Worm (Caenorhabditis elegans): ENCODE results near the gene str-155.
A peak's percentile ranks its signal among the peaks of the same experiment; 100 is the strongest.

str-155 gene

ce11 chrIV:4938664-4939063 lies 22.9 kb downstream of the str-155 start, which contains the start of gene str-168:
TSS of gene str-168 (plus strand) at chrIV:4938964.
- TF ChIP-seq cog-1 (tag; optimal IDR thresholded peaks at IDR 0.05): no peak
- no peak for TF ChIP-seq flt-1 (GFP tag; IDR thresholded peaks at IDR 0.05)
- no peak for TF ChIP-seq ztf-29 (GFP tag; IDR thresholded peaks at IDR 0.05)
- TF ChIP-seq med-1 (GFP tag; optimal IDR thresholded peaks at IDR 0.05; ENCODE audit: insufficient read depth): no peak
- no peak for TF ChIP-seq tab-1 (GFP tag; IDR thresholded peaks at IDR 0.05)
- TF ChIP-seq klf-2 (GFP tag; conservative IDR thresholded peaks at IDR 0.05): no peak
- no peak for TF ChIP-seq ztf-23 (GFP tag; IDR thresholded peaks at IDR 0.05)
- no peak for TF ChIP-seq T22C8.4 (GFP tag; IDR thresholded peaks at IDR 0.05)
- no peak for TF ChIP-seq ref-1 (GFP tag; conservative IDR thresholded peaks at IDR 0.05)

ce11 chrIV:4941681-4942080 lies 25.9 kb downstream of the str-155 start, which contains the start of gene Y9C9A.5:
TSS of gene Y9C9A.5 (plus strand) at chrIV:4941981.
- TF ChIP-seq klf-2 (GFP tag; conservative IDR thresholded peaks at IDR 0.05): no peak
- no peak for TF ChIP-seq flt-1 (GFP tag; IDR thresholded peaks at IDR 0.05)
- no peak for TF ChIP-seq T22C8.4 (GFP tag; IDR thresholded peaks at IDR 0.05)
- no peak for TF ChIP-seq ztf-29 (GFP tag; IDR thresholded peaks at IDR 0.05)
- no peak for TF ChIP-seq ztf-23 (GFP tag; IDR thresholded peaks at IDR 0.05)
- TF ChIP-seq med-1 (GFP tag; optimal IDR thresholded peaks at IDR 0.05; ENCODE audit: insufficient read depth): no peak
- TF ChIP-seq tab-1 (GFP tag; IDR thresholded peaks at IDR 0.05): no peak
- no peak for TF ChIP-seq ref-1 (GFP tag; conservative IDR thresholded peaks at IDR 0.05)
- no peak for TF ChIP-seq cog-1 (tag; optimal IDR thresholded peaks at IDR 0.05)

DNA sequence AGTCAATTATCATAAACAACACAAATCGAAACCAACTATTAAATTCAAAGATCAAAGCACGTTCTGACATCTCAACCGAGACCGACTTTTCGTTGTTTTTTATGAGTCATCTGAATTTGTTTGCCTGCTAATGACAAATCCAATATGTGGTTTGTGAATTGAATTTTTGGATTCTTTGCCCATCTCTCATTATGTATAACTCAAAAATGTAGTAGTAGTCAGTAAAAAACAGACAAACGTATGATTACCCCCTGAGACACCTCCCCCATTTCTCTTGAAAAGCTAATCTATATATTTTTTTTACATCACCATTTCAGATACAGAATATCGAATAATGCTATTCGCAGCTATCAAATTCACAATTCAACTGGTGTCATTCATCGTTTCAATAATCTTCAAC lies 30.0 kb downstream of the str-155 start, which contains the start of gene str-169:
Gene str-169 (plus strand): TSS at position 301 of the 400 bp plus-strand sequence.
- no peak for TF ChIP-seq tab-1 (GFP tag; IDR thresholded peaks at IDR 0.05)
- no peak for TF ChIP-seq flt-1 (GFP tag; IDR thresholded peaks at IDR 0.05)
- TF ChIP-seq T22C8.4 (GFP tag; IDR thresholded peaks at IDR 0.05): no peak
- no peak for TF ChIP-seq med-1 (GFP tag; optimal IDR thresholded peaks at IDR 0.05; ENCODE audit: insufficient read depth)

DNA sequence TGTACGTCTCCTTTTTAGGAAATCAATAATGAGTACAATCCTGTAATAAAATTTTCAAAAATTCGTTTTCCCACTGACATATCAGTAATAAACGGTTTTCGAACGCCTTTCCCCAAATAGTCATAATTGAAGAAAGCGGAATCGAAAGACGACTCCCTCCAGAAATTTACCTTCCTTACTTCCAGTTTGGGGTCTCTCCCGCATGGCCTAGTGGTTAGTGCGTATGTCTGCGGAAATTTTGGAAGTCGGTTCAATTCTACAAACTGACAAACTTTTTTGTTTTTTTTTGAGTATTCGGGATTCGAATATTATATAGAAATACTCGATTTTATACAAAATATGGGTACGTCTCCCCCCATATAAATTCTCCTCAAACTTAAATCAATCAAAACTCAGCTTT lies 33.9 kb downstream of the str-155 start:
- peak; percentile 69 for TF ChIP-seq T22C8.4 (GFP tag; IDR thresholded peaks at IDR 0.05)
- TF ChIP-seq ref-1 (GFP tag; conservative IDR thresholded peaks at IDR 0.05): peak; percentile 45; the same call in 1 of the 2 replicates

ce11 chrIV:4953887-4954286 lies 38.1 kb downstream of the str-155 start, which contains the start of gene str-163:
TSS of gene str-163 (plus strand) at chrIV:4954187.
- TF ChIP-seq tab-1 (GFP tag; IDR thresholded peaks at IDR 0.05) (no peak), flt-1 (GFP tag; IDR thresholded peaks at IDR 0.05) (no peak), ztf-29 (GFP tag; IDR thresholded peaks at IDR 0.05) (no peak), T22C8.4 (GFP tag; IDR thresholded peaks at IDR 0.05) (no peak), ztf-23 (GFP tag; IDR thresholded peaks at IDR 0.05) (no peak), cog-1 (tag; optimal IDR thresholded peaks at IDR 0.05) (no peak), klf-2 (GFP tag; conservative IDR thresholded peaks at IDR 0.05) (no peak), ref-1 (GFP tag; conservative IDR thresholded peaks at IDR 0.05) (no peak), med-1 (GFP tag; optimal IDR thresholded peaks at IDR 0.05; ENCODE audit: insufficient read depth) (no peak)

- TF ChIP-seq cog-1 (tag; optimal IDR thresholded peaks at IDR 0.05) (no peak), ztf-23 (GFP tag; IDR thresholded peaks at IDR 0.05) (no peak), ztf-29 (GFP tag; IDR thresholded peaks at IDR 0.05) (no peak), T22C8.4 (GFP tag; IDR thresholded peaks at IDR 0.05) (no peak), ref-1 (GFP tag; conservative IDR thresholded peaks at IDR 0.05) (no peak), klf-2 (GFP tag; conservative IDR thresholded peaks at IDR 0.05) (no peak), med-1 (GFP tag; optimal IDR thresholded peaks at IDR 0.05; ENCODE audit: insufficient read depth) (no peak), flt-1 (GFP tag; IDR thresholded peaks at IDR 0.05) (no peak), tab-1 (GFP tag; IDR thresholded peaks at IDR 0.05) (no peak)
Observed at ce11 chrIV:4960623-4961022, 44.8 kb downstream of the str-155 start, which contains the start of gene str-164. TSS of gene str-164 (plus strand) at chrIV:4960735.

DNA sequence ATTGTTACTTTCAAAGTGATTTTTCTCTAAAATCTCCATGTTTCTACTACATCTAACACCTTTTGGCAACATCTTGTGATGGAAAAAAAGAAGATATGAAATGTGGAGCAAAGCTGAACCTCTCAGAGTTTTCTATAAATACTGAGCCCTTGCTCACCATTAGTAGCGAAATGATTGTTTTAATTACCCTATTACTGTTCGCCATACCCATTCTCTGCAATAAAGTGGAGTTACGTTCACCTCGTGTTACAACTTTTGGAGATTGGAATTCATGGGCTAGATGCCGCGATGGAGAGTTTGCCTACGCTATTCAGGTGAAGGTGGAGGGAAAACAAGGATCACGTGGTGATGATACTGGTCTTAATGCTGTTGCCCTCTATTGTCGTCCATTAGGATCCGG lies 48.0 kb downstream of the str-155 start, which contains the start of gene txt-3:
Gene txt-3 (plus strand): TSS at position 125 of the 400 bp plus-strand sequence.
- TF ChIP-seq T22C8.4 (GFP tag; IDR thresholded peaks at IDR 0.05): no peak
- no peak for TF ChIP-seq ref-1 (GFP tag; conservative IDR thresholded peaks at IDR 0.05)
- no peak for TF ChIP-seq cog-1 (tag; optimal IDR thresholded peaks at IDR 0.05)
- TF ChIP-seq med-1 (GFP tag; optimal IDR thresholded peaks at IDR 0.05; ENCODE audit: insufficient read depth): no peak
- no peak for TF ChIP-seq ztf-23 (GFP tag; IDR thresholded peaks at IDR 0.05)
- TF ChIP-seq flt-1 (GFP tag; IDR thresholded peaks at IDR 0.05): no peak
- TF ChIP-seq ztf-29 (GFP tag; IDR thresholded peaks at IDR 0.05): no peak
- no peak for TF ChIP-seq klf-2 (GFP tag; conservative IDR thresholded peaks at IDR 0.05)
- TF ChIP-seq tab-1 (GFP tag; IDR thresholded peaks at IDR 0.05): no peak

Data from whole organism, midembryonic.